ENCODE assay signal across 1 worm cellular context in genomic region chrII:8440792-8441191, ce11.
TF ChIP-seq lines count a peak whose summit lies in the region.

No protein-coding gene starts in this region.

TF ChIP-seq in whole organism, L1 larva, 84 proteins besides CTCF, POLR2A, EP300 and RAD21 (continued from another document):
- TF ChIP-seq nhr-77 (tag; optimal IDR thresholded peaks at IDR 0.05; lab: Kevin White, UChicago) = no peak
- TF ChIP-seq lin-35 (GFP tag; optimal IDR thresholded peaks at IDR 0.05; lab: Kevin White, UChicago) = no peak
- no peak for TF ChIP-seq C16A3.4 (tag; optimal IDR thresholded peaks at IDR 0.05; lab: Kevin White, UChicago)
- TF ChIP-seq nhr-12 (tag; optimal IDR thresholded peaks at IDR 0.05; lab: Kevin White, UChicago) = no peak
- TF ChIP-seq swsn-7 (tag; optimal IDR thresholded peaks at IDR 0.05; lab: Kevin White, UChicago) = no peak
- TF ChIP-seq egl-13 (tag; optimal IDR thresholded peaks at IDR 0.05; lab: Kevin White, UChicago) = no peak
- TF ChIP-seq pag-3 (tag; optimal IDR thresholded peaks at IDR 0.05; lab: Kevin White, UChicago; ENCODE audit: borderline replicate concordance, insufficient read depth) = no peak
- TF ChIP-seq elt-2 (tag; optimal IDR thresholded peaks at IDR 0.05; lab: Kevin White, UChicago) = no peak
- no peak for TF ChIP-seq lsy-2 (tag; optimal IDR thresholded peaks at IDR 0.05; lab: Kevin White, UChicago)
- TF ChIP-seq zag-1 (tag; optimal IDR thresholded peaks at IDR 0.05; lab: Kevin White, UChicago) = no peak
- TF ChIP-seq nhr-20 (tag; optimal IDR thresholded peaks at IDR 0.05; lab: Kevin White, UChicago) = peak; percentile 84
- peak; percentile 75 for TF ChIP-seq nhr-71 (tag; optimal IDR thresholded peaks at IDR 0.05; lab: Kevin White, UChicago)
- TF ChIP-seq ceh-63 (GFP tag; optimal IDR thresholded peaks at IDR 0.05; lab: Kevin White, UChicago) = no peak
- TF ChIP-seq mef-2 (tag; optimal IDR thresholded peaks at IDR 0.05; lab: Kevin White, UChicago) = no peak
- TF ChIP-seq unc-86 (tag; optimal IDR thresholded peaks at IDR 0.05; lab: Kevin White, UChicago) = no peak
- TF ChIP-seq snu-23 (GFP tag; optimal IDR thresholded peaks at IDR 0.05; lab: Kevin White, UChicago) = peak; percentile 48
- TF ChIP-seq ama-1 (optimal IDR thresholded peaks at IDR 0.05; lab: Kevin White, UChicago) = no peak
- peak; percentile 37 for TF ChIP-seq nhr-19 (GFP tag; conservative IDR thresholded peaks at IDR 0.05; lab: Robert Waterston, UW)
- TF ChIP-seq pqm-1 (tag; optimal IDR thresholded peaks at IDR 0.05; lab: Kevin White, UChicago) = no peak
- no peak for TF ChIP-seq ceh-8 (GFP tag; optimal IDR thresholded peaks at IDR 0.05; lab: Kevin White, UChicago)
- TF ChIP-seq nhr-85 (tag; lab: Kevin White, UChicago) = peak; percentile 95
- no peak for TF ChIP-seq nhr-84 (tag; optimal IDR thresholded peaks at IDR 0.05; lab: Kevin White, UChicago)
- TF ChIP-seq tlp-1 (tag; optimal IDR thresholded peaks at IDR 0.05; lab: Kevin White, UChicago) = no peak
- TF ChIP-seq lin-14 (GFP tag; optimal IDR thresholded peaks at IDR 0.05; lab: Kevin White, UChicago) = peak; percentile 71
- TF ChIP-seq sox-4 (tag; optimal IDR thresholded peaks at IDR 0.05; lab: Kevin White, UChicago) = no peak
- TF ChIP-seq lin-15B (tag; optimal IDR thresholded peaks at IDR 0.05; lab: Kevin White, UChicago) = no peak
- no peak for TF ChIP-seq ztf-11 (tag; optimal IDR thresholded peaks at IDR 0.05; lab: Kevin White, UChicago)
- TF ChIP-seq nhr-237 (tag; optimal IDR thresholded peaks at IDR 0.05; lab: Kevin White, UChicago) = no peak
- no peak for TF ChIP-seq C34B4.2 (tag; optimal IDR thresholded peaks at IDR 0.05; lab: Kevin White, UChicago)
- TF ChIP-seq fkh-10 (GFP tag; optimal IDR thresholded peaks at IDR 0.05; lab: Kevin White, UChicago) = no peak
- TF ChIP-seq ceh-88 (GFP tag; IDR thresholded peaks at IDR 0.05; lab: Robert Waterston, UW) = no peak
- TF ChIP-seq unc-30 (tag; optimal IDR thresholded peaks at IDR 0.05; lab: Kevin White, UChicago) = no peak
TF ChIP-seq in whole organism, L1 larva: peak in this region for 15.
